Worm (Caenorhabditis elegans) whole organism, L3 larva: ENCODE measurements around the gene ceh-23.

Experiments
- R02D3.7 ChIP-seq: fragments of 150-350 bp; optimal IDR thresholded peaks from 2 replicates; lab custom pipeline; 2014; ENCODE audit warnings: missing biosample characterization, missing genetic modification characterization
- aly-2 ChIP-seq: fragments of 150-350 bp; optimal IDR thresholded peaks from 2 replicates; lab custom pipeline; 2014; ENCODE audit warnings: missing biosample characterization, missing genetic modification characterization
- ama-1 ChIP-seq: fragments of 150-350 bp; optimal IDR thresholded peaks from 2 replicates; lab custom pipeline; 2018
- ceh-16 ChIP-seq: sonication (generic microtip); optimal IDR thresholded peaks from 2 replicates; lab custom pipeline; 2017; ENCODE audit warnings: missing biosample characterization, missing genetic modification characterization
- ceh-82 ChIP-seq: fragments of 150-350 bp; optimal IDR thresholded peaks from 2 replicates; lab custom pipeline; 2014; ENCODE audit warnings: missing biosample characterization, missing genetic modification characterization
- ceh-9 ChIP-seq: sonication (generic microtip); optimal IDR thresholded peaks from 2 replicates; lab custom pipeline; 2018; ENCODE audit warnings: missing biosample characterization, missing genetic modification characterization
- daf-12 ChIP-seq: fragments of 150-350 bp; optimal IDR thresholded peaks from 2 replicates; lab custom pipeline; 2014; ENCODE audit warnings: missing biosample characterization, missing genetic modification reagents, missing genetic modification characterization
- egl-5 ChIP-seq: fragments of 150-350 bp; optimal IDR thresholded peaks from 2 replicates; lab custom pipeline; 2017; ENCODE audit warnings: missing biosample characterization, missing genetic modification reagents, missing genetic modification characterization, inconsistent platforms
- elt-1 ChIP-seq: fragments of 150-350 bp; optimal IDR thresholded peaks from 2 replicates; lab custom pipeline; 2014; ENCODE audit warnings: missing biosample characterization, missing genetic modification characterization
- elt-2 ChIP-seq: sonication (generic microtip); optimal IDR thresholded peaks from 2 replicates; lab custom pipeline; 2016; ENCODE audit warnings: missing genetic modification reagents, mild to moderate bottlenecking, missing genetic modification characterization, missing compliant biosample characterization
- elt-3 ChIP-seq, 3 experiments: fragments of 150-350 bp in 1 of 3; sonication (generic microtip) in 2 of 3; optimal IDR thresholded peaks; 2 replicates in 2 of 3; 4 replicates in 1 of 3; lab custom pipeline; 2014 to 2017; ENCODE audit warnings: missing biosample characterization in 3 of 3, missing genetic modification characterization in 3 of 3
- eor-1 ChIP-seq, 2 experiments: fragments of 150-350 bp; optimal IDR thresholded peaks; 2 replicates each; lab custom pipeline; 2014 to 2018; ENCODE audit warnings: missing biosample characterization in 2 of 2, missing genetic modification characterization in 2 of 2
- fkh-2 ChIP-seq: fragments of 150-350 bp; optimal IDR thresholded peaks from 2 replicates; lab custom pipeline; 2014; ENCODE audit warnings: missing biosample characterization, missing genetic modification reagents, missing genetic modification characterization
- fos-1 ChIP-seq: fragments of 150-350 bp; optimal IDR thresholded peaks from 2 replicates; lab custom pipeline; 2014; ENCODE audit warnings: missing biosample characterization, missing genetic modification characterization
- lin-15B ChIP-seq: fragments of 150-350 bp; optimal IDR thresholded peaks from 2 replicates; lab custom pipeline; 2014; ENCODE audit warnings: missing biosample characterization, missing genetic modification characterization
- lsy-12 ChIP-seq: sonication (generic microtip); optimal IDR thresholded peaks from 2 replicates; lab custom pipeline; 2016; ENCODE audit warnings: mild to moderate bottlenecking, missing genetic modification characterization, missing compliant biosample characterization
- mdl-1 ChIP-seq: fragments of 150-350 bp; optimal IDR thresholded peaks from 2 replicates; lab custom pipeline; 2014; ENCODE audit warnings: missing biosample characterization, missing genetic modification characterization
- nfya-1 ChIP-seq: sonication (generic microtip); optimal IDR thresholded peaks from 2 replicates; lab custom pipeline; 2017; ENCODE audit warnings: missing genetic modification characterization, mild to moderate bottlenecking, missing compliant biosample characterization, antibody characterized with exemption, moderate library complexity; ENCODE audit not compliant: insufficient read depth
- nhr-12 ChIP-seq: fragments of 150-350 bp; optimal IDR thresholded peaks from 2 replicates; lab custom pipeline; 2014; ENCODE audit warnings: missing biosample characterization, missing genetic modification characterization
- nhr-23 ChIP-seq: fragments of 150-350 bp; optimal IDR thresholded peaks from 2 replicates; lab custom pipeline; 2014; ENCODE audit warnings: missing biosample characterization, missing genetic modification reagents, missing genetic modification characterization
- nhr-237 ChIP-seq: fragments of 150-350 bp; optimal IDR thresholded peaks from 2 replicates; lab custom pipeline; 2014; ENCODE audit warnings: missing biosample characterization, missing genetic modification characterization
- nhr-25 ChIP-seq: sonication (generic microtip); optimal IDR thresholded peaks from 2 replicates; lab custom pipeline; 2017; ENCODE audit warnings: missing biosample characterization, missing genetic modification characterization
- nhr-28 ChIP-seq: fragments of 150-350 bp; optimal IDR thresholded peaks from 2 replicates; lab custom pipeline; 2014; ENCODE audit warnings: missing biosample characterization, missing genetic modification characterization
- nhr-43 ChIP-seq: sonication (generic microtip); optimal IDR thresholded peaks from 2 replicates; lab custom pipeline; 2016; ENCODE audit warnings: mild to moderate bottlenecking, missing genetic modification characterization, missing compliant biosample characterization; ENCODE audit not compliant: poor library complexity, severe bottlenecking
- nhr-67 ChIP-seq: fragments of 150-350 bp; optimal IDR thresholded peaks from 2 replicates; lab custom pipeline; 2014; ENCODE audit warnings: missing biosample characterization, missing genetic modification characterization
- nhr-76 ChIP-seq: fragments of 150-350 bp; sonication (generic microtip); optimal IDR thresholded peaks from 5 replicates; lab custom pipeline; 2014; ENCODE audit warnings: missing biosample characterization, missing genetic modification characterization
- pqm-1 ChIP-seq: fragments of 150-350 bp; optimal IDR thresholded peaks from 2 replicates; lab custom pipeline; 2017; ENCODE audit warnings: missing biosample characterization, missing genetic modification characterization, inconsistent platforms
- sea-2 ChIP-seq: fragments of 150-350 bp; sonication (generic microtip); optimal IDR thresholded peaks from 4 replicates; lab custom pipeline; 2014; ENCODE audit warnings: missing biosample characterization, missing genetic modification reagents, missing genetic modification characterization
- snpc-4 ChIP-seq: fragments of 150-350 bp; optimal IDR thresholded peaks from 2 replicates; lab custom pipeline; 2014; ENCODE audit warnings: missing biosample characterization, missing genetic modification characterization
- unc-39 ChIP-seq: sonication (generic microtip); optimal IDR thresholded peaks from 4 replicates; lab custom pipeline; 2017; ENCODE audit warnings: missing biosample characterization, missing genetic modification characterization
- zag-1 ChIP-seq: fragments of 150-350 bp; optimal IDR thresholded peaks from 2 replicates; lab custom pipeline; 2014; ENCODE audit warnings: missing biosample characterization, missing genetic modification characterization
- ztf-11 ChIP-seq: fragments of 150-350 bp; optimal IDR thresholded peaks from 2 replicates; lab custom pipeline; 2014; ENCODE audit warnings: missing biosample characterization, missing genetic modification characterization
- ztf-4 ChIP-seq: fragments of 150-350 bp; optimal IDR thresholded peaks from 2 replicates; lab custom pipeline; 2014; ENCODE audit warnings: missing biosample characterization, missing genetic modification characterization

ceh-23 gene

DNA sequence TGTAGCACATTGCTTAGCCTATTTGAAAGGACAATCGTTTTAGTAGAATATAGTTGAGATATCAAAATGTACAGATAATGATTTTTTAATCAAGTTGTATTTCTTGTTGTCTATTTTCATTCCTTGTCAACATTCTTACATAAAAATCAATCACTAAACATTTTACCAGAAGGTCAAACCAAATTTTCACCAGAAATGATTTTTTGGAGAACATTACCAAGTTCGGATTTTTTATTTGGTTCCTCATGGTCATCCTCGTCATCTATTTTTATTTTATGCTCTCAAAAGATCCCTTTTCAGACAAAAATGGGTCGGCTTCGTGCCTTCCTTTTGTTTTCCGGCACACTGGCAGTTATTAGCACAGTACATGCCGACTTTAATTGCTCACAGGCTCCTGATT is 34.1 kb downstream of the ceh-23 start, which contains the start of gene tyr-1:
TSS of gene tyr-1 (plus strand) at position 301 of the 400 bp plus-strand sequence.
- TF ChIP-seq ceh-9 (tag; lab: Kevin White, UChicago) = no peak
- no peak for TF ChIP-seq snpc-4 (tag; lab: Kevin White, UChicago)
- no peak for TF ChIP-seq nhr-43 (tag; lab: Kevin White, UChicago)
- TF ChIP-seq elt-3 (tag; optimal IDR thresholded peaks at IDR 0.05; lab: Kevin White, UChicago) = no peak
- no peak for TF ChIP-seq elt-1 (tag; lab: Kevin White, UChicago)
- no peak for TF ChIP-seq sea-2
- TF ChIP-seq nhr-12 (tag; lab: Kevin White, UChicago) = no peak
- no peak for TF ChIP-seq daf-12 (tag; lab: Kevin White, UChicago)
- no peak for TF ChIP-seq aly-2 (tag; lab: Kevin White, UChicago)
- TF ChIP-seq nhr-67 (tag; lab: Kevin White, UChicago) = no peak
- no peak for TF ChIP-seq ceh-82 (tag; lab: Kevin White, UChicago)
- no peak for TF ChIP-seq nhr-28 (tag; lab: Kevin White, UChicago)
- no peak for TF ChIP-seq fos-1
- no peak for TF ChIP-seq ceh-16
- TF ChIP-seq nfya-1 (tag; lab: Kevin White, UChicago) = no peak
- no peak for TF ChIP-seq zag-1 (tag; lab: Kevin White, UChicago)
- no peak for TF ChIP-seq ztf-4 (tag; lab: Kevin White, UChicago)

DNA sequence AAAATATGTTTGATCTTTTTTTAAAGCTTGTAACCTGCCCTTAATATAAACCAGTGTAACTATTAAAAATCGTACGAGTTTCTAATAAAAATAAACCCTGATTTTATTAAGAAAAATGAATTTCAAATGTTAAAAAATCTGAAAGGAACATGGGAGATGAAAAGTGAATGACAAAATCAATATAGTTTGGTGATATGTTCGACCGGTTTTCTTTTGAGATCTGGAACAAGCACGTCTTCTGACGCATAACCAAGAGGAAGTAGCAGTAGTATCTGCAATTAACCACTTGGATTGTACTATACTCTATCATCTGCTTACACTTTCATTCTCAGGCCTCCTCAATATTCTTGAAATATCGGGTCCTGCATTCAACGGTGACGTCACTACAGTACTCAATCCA is 37.7 kb downstream of the ceh-23 start:
- TF ChIP-seq elt-2 (tag; lab: Kevin White, UChicago) (no peak), eor-1 (tag; optimal IDR thresholded peaks at IDR 0.05; lab: Kevin White, UChicago) (no peak), lsy-12 (tag; lab: Kevin White, UChicago) (no peak)
- TF ChIP-seq, all 47 proteins: peak for 0

DNA sequence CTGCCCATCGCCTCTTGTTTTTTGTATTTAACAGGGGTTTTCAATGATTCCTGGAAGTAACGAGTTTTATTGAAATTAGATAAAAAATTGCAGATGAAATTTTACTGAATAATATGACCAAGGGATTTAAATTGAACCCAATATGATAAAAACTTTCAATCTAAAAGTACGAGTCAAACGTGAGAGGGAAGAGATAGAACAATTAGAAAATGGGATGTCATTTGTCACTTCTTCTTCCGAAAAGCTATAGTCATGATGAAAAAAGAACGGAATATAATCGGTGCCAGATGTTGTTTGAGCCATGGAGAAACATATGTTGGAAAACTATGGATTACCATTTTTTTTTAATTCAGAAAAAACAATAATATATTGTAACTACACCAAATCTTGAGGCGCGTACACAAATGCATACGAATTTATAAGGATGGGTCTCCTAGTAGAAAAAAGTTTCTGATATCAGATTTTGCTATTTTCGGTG is 39.5 kb downstream of the ceh-23 start, which contains the start of gene sup-18:
TSS of gene sup-18 (minus strand) at position 51 of the 478 bp plus-strand sequence.
- TF ChIP-seq unc-39 (tag; lab: Kevin White, UChicago) (no peak), aly-2 (tag; lab: Kevin White, UChicago) (no peak), daf-12 (tag; lab: Kevin White, UChicago) (no peak), nhr-25 (tag; lab: Kevin White, UChicago) (no peak), fkh-2 (tag; lab: Kevin White, UChicago) (no peak), nhr-23 (tag; lab: Kevin White, UChicago) (no peak)

DNA sequence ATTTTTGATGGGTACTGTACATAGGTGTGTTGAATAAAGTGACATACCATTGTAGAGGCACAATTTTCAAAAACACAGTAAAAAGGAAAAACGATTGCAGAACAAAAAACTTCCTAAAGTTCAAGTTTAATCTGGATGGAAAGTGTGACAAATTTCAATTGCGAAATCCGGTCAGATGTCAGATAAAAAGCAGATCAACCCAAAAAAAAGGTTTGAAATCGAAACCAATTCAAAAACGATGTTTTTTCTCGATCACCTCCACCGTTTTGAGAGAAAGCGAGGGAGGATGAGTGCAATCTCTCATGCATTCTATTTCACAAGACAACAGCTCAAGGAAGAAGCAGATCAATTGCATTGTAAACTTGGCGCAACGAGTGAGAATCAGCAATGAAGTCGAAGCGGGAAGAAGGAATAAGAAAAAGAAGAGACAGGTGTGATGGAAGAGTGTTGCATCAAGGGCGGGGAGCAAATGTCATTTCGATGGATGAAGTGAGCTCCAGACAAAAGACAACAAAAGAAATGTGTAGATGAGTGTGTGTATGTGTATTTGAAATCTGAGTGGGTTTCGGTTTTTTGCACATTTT is 40.8 kb downstream of the ceh-23 start:
- TF ChIP-seq daf-12 (tag; lab: Kevin White, UChicago) (no peak), R02D3.7 (no peak), mdl-1 (tag; lab: Kevin White, UChicago) (no peak), elt-2 (tag; lab: Kevin White, UChicago) (no peak), nhr-237 (no peak), nhr-12 (tag; lab: Kevin White, UChicago) (no peak), nhr-76 (tag; lab: Kevin White, UChicago) (no peak), ztf-11 (tag; lab: Kevin White, UChicago) (no peak), lin-15B (tag; lab: Kevin White, UChicago) (no peak), nfya-1 (tag; lab: Kevin White, UChicago) (no peak), eor-1 (tag; optimal IDR thresholded peaks at IDR 0.05; lab: Kevin White, UChicago) (no peak), ceh-9 (tag; lab: Kevin White, UChicago) (no peak), nhr-23 (tag; lab: Kevin White, UChicago) (no peak), pqm-1 (no peak), egl-5 (tag; lab: Kevin White, UChicago) (no peak)
- TF ChIP-seq, all 47 proteins: peak for 0

ce11 chrIII:7882900-7883299 is 43.5 kb downstream of the ceh-23 start, which contains the start of gene ZK688.9:
Gene ZK688.9 (minus strand): TSS chrIII:7883000.
- no peak for TF ChIP-seq elt-2 (tag; lab: Kevin White, UChicago)
- TF ChIP-seq ceh-16 = no peak
- TF ChIP-seq ama-1 (lab: Kevin White, UChicago) = no peak
- TF ChIP-seq nhr-28 (tag; lab: Kevin White, UChicago) = no peak
